Worm (Caenorhabditis elegans): ENCODE measurements around the gene nlp-20.

The nlp-20 gene

DNA sequence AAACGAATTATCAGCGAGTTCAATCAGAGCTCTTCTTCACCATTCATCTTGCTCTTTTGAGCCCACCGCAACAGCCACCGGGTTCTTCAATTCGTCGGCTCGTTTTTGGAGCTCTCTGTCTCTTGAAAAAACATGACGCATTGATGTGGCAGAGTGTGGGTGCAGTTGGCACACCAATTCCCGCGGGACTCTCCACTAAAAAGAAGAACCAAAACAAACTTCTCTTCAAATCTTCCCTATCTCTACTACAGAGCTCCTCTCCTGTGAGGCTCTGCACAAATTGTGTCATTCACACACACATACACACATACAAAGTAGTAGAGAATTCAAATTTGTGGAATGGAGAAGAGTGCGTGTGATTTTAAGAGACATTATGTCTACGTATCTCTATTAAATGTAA lies 20.1 kb upstream of the nlp-20 start:
- TF ChIP-seq ceh-16 (tag; optimal IDR thresholded peaks at IDR 0.05) (no peak), nhr-129 (tag; optimal IDR thresholded peaks at IDR 0.05) (peak; percentile 26), mab-5 (tag; optimal IDR thresholded peaks at IDR 0.05) (peak; percentile 43), snpc-4 (tag; optimal IDR thresholded peaks at IDR 0.05) (peak; percentile 6), Y55F3AM.14 (GFP tag; optimal IDR thresholded peaks at IDR 0.05) (peak; percentile 4), ztf-11 (tag; optimal IDR thresholded peaks at IDR 0.05) (no peak), sma-3 (GFP tag; optimal IDR thresholded peaks at IDR 0.05) (no peak)

DNA sequence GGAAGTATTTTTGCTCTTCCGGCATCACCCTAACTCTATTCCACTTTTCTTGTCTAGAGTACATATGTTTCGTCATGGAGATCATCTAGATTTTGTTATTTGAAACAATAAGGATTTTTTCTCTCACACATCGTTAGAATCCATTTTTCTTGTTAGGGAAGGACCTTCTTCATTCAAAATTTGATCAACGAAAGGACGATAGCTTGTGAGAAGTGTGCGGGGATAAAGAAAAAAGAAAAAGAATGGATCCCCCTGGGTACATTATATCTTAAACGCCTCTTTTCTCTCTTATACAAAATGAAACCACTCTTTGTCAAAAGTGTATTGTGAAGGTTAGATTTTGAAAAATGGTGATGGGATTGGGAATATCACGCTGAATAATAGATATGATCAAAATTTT lies 18.7 kb upstream of the nlp-20 start:
- no peak for TF ChIP-seq blmp-1 (tag; optimal IDR thresholded peaks at IDR 0.05; ENCODE audit: insufficient read depth)
- peak; percentile 69 for TF ChIP-seq mab-5 (tag; optimal IDR thresholded peaks at IDR 0.05)
- no peak for TF ChIP-seq sem-4 (tag; optimal IDR thresholded peaks at IDR 0.05)
- TF ChIP-seq nhr-11 (tag; optimal IDR thresholded peaks at IDR 0.05) = no peak
- TF ChIP-seq ztf-1 (GFP tag; conservative IDR thresholded peaks at IDR 0.05) = no peak
- TF ChIP-seq mbf-1 (tag; optimal IDR thresholded peaks at IDR 0.05) = no peak
- TF ChIP-seq nhr-237 (tag; optimal IDR thresholded peaks at IDR 0.05) = no peak
- no peak for TF ChIP-seq sma-3 (GFP tag; optimal IDR thresholded peaks at IDR 0.05)
- no peak for TF ChIP-seq elt-3 (tag; optimal IDR thresholded peaks at IDR 0.05)
- no peak for TF ChIP-seq peb-1 (tag; optimal IDR thresholded peaks at IDR 0.05)
- TF ChIP-seq lsy-2 (tag; optimal IDR thresholded peaks at IDR 0.05) = peak in 1 of 2 experiments; percentile 6

DNA sequence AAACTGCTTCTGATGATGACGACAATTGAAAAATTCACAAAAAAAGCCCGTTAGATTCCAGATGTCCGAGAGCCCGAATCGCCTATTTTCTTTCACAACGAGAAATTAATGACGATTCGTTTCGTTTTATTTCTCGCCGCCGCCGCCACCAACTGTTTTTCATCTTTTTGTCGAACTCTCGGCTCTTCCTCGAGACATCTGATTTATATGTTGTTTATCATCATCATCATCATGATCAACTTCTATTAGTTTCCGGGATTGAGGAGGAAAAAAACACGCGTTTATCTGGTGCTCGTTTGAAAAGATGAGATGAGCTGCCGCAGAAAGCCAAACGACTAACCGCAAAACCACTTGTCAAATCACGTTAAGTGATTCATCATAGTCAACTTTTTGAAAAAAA lies 16.6 kb upstream of the nlp-20 start:
- no peak for TF ChIP-seq unc-39 (tag; optimal IDR thresholded peaks at IDR 0.05)
- TF ChIP-seq peb-1 (tag; optimal IDR thresholded peaks at IDR 0.05) = no peak
- TF ChIP-seq C34F6.9 (tag; optimal IDR thresholded peaks at IDR 0.05) = peak; percentile 9
- no peak for TF ChIP-seq ztf-11 (tag; optimal IDR thresholded peaks at IDR 0.05)
- no peak for TF ChIP-seq aly-2 (tag; optimal IDR thresholded peaks at IDR 0.05)
- TF ChIP-seq F13H6.1 (tag; optimal IDR thresholded peaks at IDR 0.05) = peak; percentile 19
- TF ChIP-seq nhr-129 (tag; optimal IDR thresholded peaks at IDR 0.05) = peak; percentile 18
- peak; percentile 78 for TF ChIP-seq sem-4 (tag; optimal IDR thresholded peaks at IDR 0.05)
- peak; percentile 57 for TF ChIP-seq sma-9 (GFP tag; optimal IDR thresholded peaks at IDR 0.05)
- no peak for TF ChIP-seq sma-9 (tag; optimal IDR thresholded peaks at IDR 0.05)
- no peak for TF ChIP-seq snpc-4 (tag; optimal IDR thresholded peaks at IDR 0.05)
- TF ChIP-seq nhr-6 (tag; optimal IDR thresholded peaks at IDR 0.05) = no peak

DNA sequence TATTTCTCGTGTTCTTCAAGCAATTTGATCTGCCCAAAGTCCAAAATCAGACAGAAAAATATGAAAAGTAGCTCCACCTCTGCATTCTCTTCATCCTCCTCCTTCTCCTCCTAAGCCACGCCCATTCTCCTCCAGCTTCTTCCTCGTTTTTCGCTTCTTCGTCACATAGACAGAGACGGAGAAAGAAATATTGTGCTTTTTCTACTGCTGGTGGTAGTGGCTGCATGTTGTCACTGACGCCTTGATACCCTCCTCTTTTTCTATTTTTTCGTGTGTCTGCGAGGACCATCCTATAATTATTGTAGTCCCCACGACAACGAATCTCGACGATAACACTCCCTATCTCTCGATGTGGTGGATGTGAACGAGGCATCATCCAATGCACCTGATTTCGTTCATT lies 15.7 kb upstream of the nlp-20 start, which contains the start of gene C08G9.1:
TSS of gene C08G9.1 (plus strand) at position 175 of the 400 bp plus-strand sequence.
- no peak for TF ChIP-seq fos-1 (tag; optimal IDR thresholded peaks at IDR 0.05)
- TF ChIP-seq lsy-2 (tag; optimal IDR thresholded peaks at IDR 0.05) = peak in 1 of 2 experiments; percentile 0
- no peak for TF ChIP-seq nhr-6 (tag; optimal IDR thresholded peaks at IDR 0.05)
- TF ChIP-seq blmp-1 (tag; optimal IDR thresholded peaks at IDR 0.05; ENCODE audit: insufficient read depth) = no peak
- TF ChIP-seq nhr-21 (tag; optimal IDR thresholded peaks at IDR 0.05) = no peak
- TF ChIP-seq C34F6.9 (tag; optimal IDR thresholded peaks at IDR 0.05) = peak; percentile 12
- TF ChIP-seq elt-3 (tag; optimal IDR thresholded peaks at IDR 0.05) = no peak
- TF ChIP-seq sma-3 (GFP tag; optimal IDR thresholded peaks at IDR 0.05) = no peak
- TF ChIP-seq nhr-25 (tag; optimal IDR thresholded peaks at IDR 0.05) = no peak
- TF ChIP-seq nhr-237 (tag; optimal IDR thresholded peaks at IDR 0.05) = no peak
- no peak for TF ChIP-seq sma-9 (GFP tag; optimal IDR thresholded peaks at IDR 0.05)
- TF ChIP-seq sma-9 (tag; optimal IDR thresholded peaks at IDR 0.05) = no peak
- no peak for TF ChIP-seq peb-1 (tag; optimal IDR thresholded peaks at IDR 0.05)
- no peak for TF ChIP-seq ceh-16 (tag; optimal IDR thresholded peaks at IDR 0.05)
- peak; percentile 45 for TF ChIP-seq nhr-129 (tag; optimal IDR thresholded peaks at IDR 0.05)
- peak; percentile 47 for TF ChIP-seq unc-55 (GFP tag; optimal IDR thresholded peaks at IDR 0.05)

DNA sequence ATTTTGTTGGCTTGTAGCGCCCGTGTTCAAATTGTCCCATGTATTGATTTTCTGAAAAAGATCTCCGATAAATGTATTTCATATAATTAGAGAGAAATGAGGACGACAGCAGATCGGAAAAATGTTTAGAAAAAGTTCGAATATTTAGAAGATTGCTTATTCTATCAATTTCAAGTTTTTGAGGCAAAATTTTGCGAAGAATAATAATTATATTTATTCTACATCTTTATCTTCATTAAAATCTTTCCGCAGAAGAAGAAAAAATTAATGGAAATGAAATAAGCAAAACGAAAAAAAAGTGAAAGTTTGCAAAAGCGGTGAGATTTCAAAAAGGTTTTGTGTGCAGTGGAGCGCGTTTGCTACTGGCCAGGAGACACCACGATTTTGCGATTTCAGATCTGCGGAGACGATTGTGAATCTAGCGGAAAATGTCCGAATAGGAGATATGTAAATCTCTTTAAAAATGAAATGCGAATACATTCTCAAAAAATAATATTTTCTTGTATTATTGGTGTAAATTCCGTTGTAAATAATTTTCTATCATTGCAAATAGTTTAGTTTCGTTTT lies 11.4 kb upstream of the nlp-20 start, which contains the start of gene nrde-4:
TSS of gene nrde-4 (minus strand) at position 51 of the 567 bp plus-strand sequence.
- TF ChIP-seq snpc-4 (tag; optimal IDR thresholded peaks at IDR 0.05) (no peak), sma-9 (GFP tag; optimal IDR thresholded peaks at IDR 0.05) (peak; percentile 59), sma-9 (tag; optimal IDR thresholded peaks at IDR 0.05) (no peak), zag-1 (tag; optimal IDR thresholded peaks at IDR 0.05) (peak; percentile 22), blmp-1 (tag; optimal IDR thresholded peaks at IDR 0.05; ENCODE audit: insufficient read depth) (peak; percentile 97), peb-1 (tag; optimal IDR thresholded peaks at IDR 0.05) (no peak), sem-4 (tag; optimal IDR thresholded peaks at IDR 0.05) (peak; percentile 81), lin-13 (GFP tag; optimal IDR thresholded peaks at IDR 0.05) (peak; percentile 60), nhr-23 (tag; optimal IDR thresholded peaks at IDR 0.05) (no peak), nhr-6 (tag; optimal IDR thresholded peaks at IDR 0.05) (no peak), C34F6.9 (tag; optimal IDR thresholded peaks at IDR 0.05) (peak; percentile 90), Y55F3AM.14 (GFP tag; optimal IDR thresholded peaks at IDR 0.05) (no peak), unc-55 (GFP tag; optimal IDR thresholded peaks at IDR 0.05) (peak; percentile 86), fos-1 (tag; optimal IDR thresholded peaks at IDR 0.05) (peak; percentile 75), ceh-82 (tag; optimal IDR thresholded peaks at IDR 0.05) (no peak), nhr-129 (tag; optimal IDR thresholded peaks at IDR 0.05) (peak; percentile 77), R02D3.7 (tag; optimal IDR thresholded peaks at IDR 0.05) (no peak), nhr-21 (tag; optimal IDR thresholded peaks at IDR 0.05) (peak; percentile 22), crh-2 (tag; optimal IDR thresholded peaks at IDR 0.05) (peak; percentile 71), sma-3 (GFP tag; optimal IDR thresholded peaks at IDR 0.05) (peak; percentile 61), nhr-77 (tag; optimal IDR thresholded peaks at IDR 0.05) (no peak), lin-11 (tag; optimal IDR thresholded peaks at IDR 0.05) (no peak), aly-2 (tag; optimal IDR thresholded peaks at IDR 0.05) (no peak), ztf-11 (tag; optimal IDR thresholded peaks at IDR 0.05) (no peak), lsy-2 (tag; optimal IDR thresholded peaks at IDR 0.05) (peak in 1 of 2 experiments; percentile 79), ceh-16 (tag; optimal IDR thresholded peaks at IDR 0.05) (no peak), gmeb-1 (tag; optimal IDR thresholded peaks at IDR 0.05) (peak; percentile 39)

All from whole organism, L2 larva.